Worm (Caenorhabditis elegans) whole organism, L2 larva: Measurements from ENCODE around the gene clec-250.
"Not testable (repeated sequence)": the region's sequence is repeated elsewhere in the genome, so short reads cannot be mapped to it uniquely, and the experiment has no call there.

Source experiments
- Y55F3AM.14 ChIP-seq: fragments of 200-800 bp; sonication (Bioruptor generic); optimal IDR thresholded peaks from 2 replicates; lab custom pipeline; 2018; ENCODE audit warnings: mild to moderate bottlenecking, missing genetic modification characterization, missing compliant biosample characterization
- ama-1 ChIP-seq: fragments of 150-350 bp; optimal IDR thresholded peaks from 2 replicates; lab custom pipeline; 2018; ENCODE audit warnings: inconsistent platforms
- blmp-1 ChIP-seq: sonication (generic microtip); optimal IDR thresholded peaks from 2 replicates; lab custom pipeline; 2017; ENCODE audit warnings: missing genetic modification characterization, mild to moderate bottlenecking, missing compliant biosample characterization, antibody characterized with exemption, moderate library complexity; ENCODE audit not compliant: insufficient read depth
- elt-1 ChIP-seq: fragments of 150-350 bp; optimal IDR thresholded peaks from 2 replicates; lab custom pipeline; 2014; ENCODE audit warnings: missing biosample characterization, missing genetic modification characterization
- elt-3 ChIP-seq: sonication (generic microtip); optimal IDR thresholded peaks from 2 replicates; lab custom pipeline; 2017; ENCODE audit warnings: missing biosample characterization, missing genetic modification characterization
- nhr-11 ChIP-seq: fragments of 150-350 bp; optimal IDR thresholded peaks from 2 replicates; lab custom pipeline; 2014; ENCODE audit warnings: missing biosample characterization, missing genetic modification characterization
- skn-1 ChIP-seq: sonication (generic microtip); optimal IDR thresholded peaks from 2 replicates; lab custom pipeline; 2017; ENCODE audit warnings: missing biosample characterization, missing genetic modification characterization
- snpc-4 ChIP-seq: fragments of 150-350 bp; optimal IDR thresholded peaks from 2 replicates; lab custom pipeline; 2014; ENCODE audit warnings: missing biosample characterization, missing genetic modification characterization
- unc-62 ChIP-seq: fragments of 150-350 bp; optimal IDR thresholded peaks from 2 replicates; lab custom pipeline; 2014; ENCODE audit warnings: missing biosample characterization, missing genetic modification reagents, missing genetic modification characterization
- zag-1 ChIP-seq: fragments of 150-350 bp; optimal IDR thresholded peaks from 2 replicates; lab custom pipeline; 2014; ENCODE audit warnings: missing biosample characterization, missing genetic modification characterization
- ztf-11 ChIP-seq: sonication (generic microtip); optimal IDR thresholded peaks from 2 replicates; lab custom pipeline; 2017; ENCODE audit warnings: missing biosample characterization, missing genetic modification characterization
- ztf-4 ChIP-seq: fragments of 150-350 bp; optimal IDR thresholded peaks from 2 replicates; lab custom pipeline; 2014; ENCODE audit warnings: missing biosample characterization, missing genetic modification characterization

DNA sequence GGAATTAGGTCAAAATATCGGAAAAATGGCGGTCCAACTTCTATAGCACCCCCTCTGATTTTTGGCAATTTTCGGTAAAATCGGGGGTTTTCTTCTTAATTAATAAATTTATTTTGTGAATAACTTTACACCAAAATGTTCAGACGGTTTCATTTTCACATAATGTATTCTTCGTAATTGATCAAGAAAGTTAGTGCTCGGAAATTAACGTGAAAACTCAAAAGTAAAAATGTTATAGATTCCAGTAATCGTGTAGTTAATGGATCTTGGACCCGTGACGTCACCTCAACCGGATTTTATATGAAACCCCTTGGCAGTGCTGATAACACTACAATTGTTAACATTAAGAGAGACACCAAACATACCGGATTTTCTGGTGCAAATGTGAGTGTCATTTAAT is 20.0 kb upstream of the clec-250 start, which contains the start of gene F11D11.22:
- not testable (repeated sequence) for TF ChIP-seq zag-1 (tag; lab: Kevin White, UChicago); nhr-11; ama-1 (lab: Kevin White, UChicago); elt-3 (tag; lab: Kevin White, UChicago); blmp-1 (tag; lab: Kevin White, UChicago); ztf-4; elt-1; skn-1 (tag; lab: Kevin White, UChicago); ztf-11; snpc-4; unc-62; Y55F3AM.14 (GFP tag; lab: Kevin White, UChicago)
